Fruit fly (Drosophila melanogaster) whole organism, wandering third instar larva: ENCODE measurements around the gene Hecw.

Source experiments
- Abd-B ChIP-seq: fragments of >200 bp; optimal IDR thresholded peaks from 2 replicates; lab custom pipeline; 2017; ENCODE audit warnings: missing biosample characterization, missing genetic modification characterization
- CG32264 ChIP-seq: fragments of 200-800 bp; sonication (Bioruptor generic); optimal IDR thresholded peaks from 2 replicates; lab custom pipeline; 2016; ENCODE audit warnings: missing biosample characterization, missing genetic modification characterization
- CG9705 ChIP-seq: fragments of 200-800 bp; sonication (Bioruptor generic); optimal IDR thresholded peaks from 2 replicates; lab custom pipeline; 2018; ENCODE audit warnings: missing biosample characterization, mild to moderate bottlenecking, missing genetic modification characterization
- CrebA ChIP-seq: fragments of 200-800 bp; sonication (Bioruptor generic); optimal IDR thresholded peaks from 2 replicates; lab custom pipeline; 2016; ENCODE audit warnings: missing biosample characterization, mild to moderate bottlenecking, missing genetic modification characterization, borderline replicate concordance
- Dfd ChIP-seq: fragments of >200 bp; optimal IDR thresholded peaks from 2 replicates; lab custom pipeline; 2017; ENCODE audit warnings: missing biosample characterization, missing genetic modification characterization
- Dif ChIP-seq: fragments of 200-275, 200-300 bp; sonication (Bioruptor generic); optimal IDR thresholded peaks from 2 replicates; lab custom pipeline; 2018; ENCODE audit warnings: missing biosample characterization, missing genetic modification characterization; ENCODE audit not compliant: partially characterized antibody
- GATAd ChIP-seq: sonication (Bioruptor generic); optimal IDR thresholded peaks from 2 replicates; lab custom pipeline; 2016; ENCODE audit warnings: missing biosample characterization, missing genetic modification characterization
- HLH106 ChIP-seq: fragments of 200-800 bp; optimal IDR thresholded peaks from 3 replicates; lab custom pipeline; 2019; ENCODE audit warnings: missing biosample characterization, mild to moderate bottlenecking, missing genetic modification characterization, moderate library complexity
- Hnf4 ChIP-seq: fragments of 200-800 bp; sonication (Bioruptor generic); optimal IDR thresholded peaks from 2 replicates; lab custom pipeline; 2016; ENCODE audit warnings: missing biosample characterization, mild to moderate bottlenecking, missing genetic modification characterization
- Hr78 ChIP-seq: fragments of >200 bp; optimal IDR thresholded peaks from 2 replicates; lab custom pipeline; 2017; ENCODE audit warnings: missing biosample characterization, missing genetic modification characterization
- Hr83 ChIP-seq: fragments of 200-300 bp; sonication (Bioruptor generic); optimal IDR thresholded peaks from 2 replicates; lab custom pipeline; 2016; ENCODE audit warnings: missing biosample characterization, mild to moderate bottlenecking, missing genetic modification characterization, moderate library complexity; ENCODE audit not compliant: poor library complexity, severe bottlenecking
- Jra ChIP-seq: sonication (Bioruptor generic); optimal IDR thresholded peaks from 2 replicates; lab custom pipeline; 2016; ENCODE audit warnings: missing biosample characterization, missing genetic modification characterization
- Mio ChIP-seq: sonication (Bioruptor generic); optimal IDR thresholded peaks from 2 replicates; lab custom pipeline; 2016; ENCODE audit warnings: missing biosample characterization, missing genetic modification characterization
- Myc ChIP-seq: fragments of >200 bp; optimal IDR thresholded peaks from 2 replicates; lab custom pipeline; 2017
- N ChIP-seq: fragments of >200 bp; optimal IDR thresholded peaks from 2 replicates; lab custom pipeline; 2018; ENCODE audit warnings: missing biosample characterization, missing external identifiers, missing genetic modification characterization
- OdsH ChIP-seq: fragments of 200-800 bp; sonication (Bioruptor generic); optimal IDR thresholded peaks from 2 replicates; lab custom pipeline; 2016; ENCODE audit warnings: missing biosample characterization, mild to moderate bottlenecking, missing genetic modification characterization
- Rel ChIP-seq, 2 experiments: fragments of 200-800 bp; sonication (Bioruptor generic) in 1 of 2; optimal IDR thresholded peaks; 2 replicates in 1 of 2; 3 replicates in 1 of 2; lab custom pipeline; 2016 to 2019; ENCODE audit warnings: mild to moderate bottlenecking in 2 of 2, missing biosample characterization in 2 of 2, missing genetic modification characterization in 2 of 2, moderate library complexity in 1 of 2
- Sp1 ChIP-seq: fragments of 200-800 bp; sonication (Bioruptor generic); optimal IDR thresholded peaks from 3 replicates; lab custom pipeline; 2019; ENCODE audit warnings: missing biosample characterization, mild to moderate bottlenecking, missing genetic modification characterization, moderate library complexity
- Vsx2 ChIP-seq: fragments of 200-300, 225-300 bp; sonication (Bioruptor generic); optimal IDR thresholded peaks from 2 replicates; lab custom pipeline; 2018; ENCODE audit warnings: missing biosample characterization, missing genetic modification characterization; ENCODE audit not compliant: partially characterized antibody
- br ChIP-seq: fragments of 200-800 bp; sonication (Bioruptor generic); optimal IDR thresholded peaks from 2 replicates; lab custom pipeline; 2016; ENCODE audit warnings: missing biosample characterization, missing genetic modification characterization
- brk ChIP-seq: fragments of 200-800 bp; sonication (Bioruptor generic); optimal IDR thresholded peaks from 2 replicates; lab custom pipeline; 2016; ENCODE audit warnings: missing biosample characterization, mild to moderate bottlenecking, missing genetic modification characterization
- dl ChIP-seq, 2 experiments: fragments of 175-275, 200-275 bp in 1 of 2; fragments of 200-275 bp in 1 of 2; sonication (Bioruptor generic); optimal IDR thresholded peaks; lab custom pipeline; 2018; ENCODE audit warnings: mild to moderate bottlenecking in 2 of 2, missing biosample characterization in 2 of 2, missing genetic modification characterization in 2 of 2, moderate library complexity in 2 of 2; ENCODE audit not compliant: partially characterized antibody in 2 of 2, insufficient read depth in 1 of 2
- dmrt93B ChIP-seq: fragments of 200-800 bp; sonication (Bioruptor generic); optimal IDR thresholded peaks from 2 replicates; lab custom pipeline; 2018; ENCODE audit warnings: missing biosample characterization, mild to moderate bottlenecking, missing genetic modification characterization
- dsf ChIP-seq: sonication (Bioruptor generic); optimal IDR thresholded peaks from 2 replicates; lab custom pipeline; 2016; ENCODE audit warnings: missing biosample characterization, missing genetic modification characterization, borderline replicate concordance
- ey ChIP-seq: fragments of 200-800 bp; sonication (Bioruptor generic); optimal IDR thresholded peaks from 2 replicates; lab custom pipeline; 2016; ENCODE audit warnings: missing biosample characterization, missing genetic modification characterization
- foxo ChIP-seq, 2 experiments: fragments of 200-800 bp; sonication (Bioruptor generic); optimal IDR thresholded peaks; 2 replicates in 1 of 2; 3 replicates in 1 of 2; lab custom pipeline; 2016 to 2017; ENCODE audit warnings: missing biosample characterization in 2 of 2, missing genetic modification characterization in 2 of 2
- fru ChIP-seq: fragments of 200-800 bp; sonication (Bioruptor generic); optimal IDR thresholded peaks from 3 replicates; lab custom pipeline; 2016; ENCODE audit warnings: missing biosample characterization, mild to moderate bottlenecking, missing genetic modification characterization
- h ChIP-seq: fragments of 200-800 bp; sonication (Bioruptor generic); optimal IDR thresholded peaks from 3 replicates; lab custom pipeline; 2016; ENCODE audit warnings: missing biosample characterization, mild to moderate bottlenecking, missing genetic modification characterization
- jim ChIP-seq: fragments of 175-275, 200-325 bp; sonication (Bioruptor generic); optimal IDR thresholded peaks from 2 replicates; lab custom pipeline; 2016; ENCODE audit warnings: missing biosample characterization, mild to moderate bottlenecking, missing genetic modification characterization
- lola ChIP-seq: fragments of >200 bp; optimal IDR thresholded peaks from 2 replicates; lab custom pipeline; 2017; ENCODE audit warnings: missing biosample characterization, missing genetic modification characterization
- pan ChIP-seq: fragments of >200 bp; optimal IDR thresholded peaks from 2 replicates; lab custom pipeline; 2017
- psq ChIP-seq: fragments of 200-800 bp; sonication (Bioruptor generic); optimal IDR thresholded peaks from 3 replicates; lab custom pipeline; 2017; ENCODE audit warnings: missing biosample characterization, mild to moderate bottlenecking, missing genetic modification characterization, moderate library complexity
- rgr ChIP-seq: fragments of 200-800 bp; sonication (Bioruptor generic); optimal IDR thresholded peaks from 3 replicates; lab custom pipeline; 2016; ENCODE audit warnings: missing biosample characterization, mild to moderate bottlenecking, missing genetic modification characterization
- sage ChIP-seq: fragments of 200-800 bp; sonication (Bioruptor generic); optimal IDR thresholded peaks from 2 replicates; lab custom pipeline; 2016; ENCODE audit warnings: missing biosample characterization, mild to moderate bottlenecking, missing genetic modification characterization
- sv ChIP-seq: fragments of 200-800 bp; sonication (Bioruptor generic); optimal IDR thresholded peaks from 3 replicates; lab custom pipeline; 2016; ENCODE audit warnings: missing biosample characterization, missing genetic modification characterization
- tai ChIP-seq: sonication (Bioruptor generic); optimal IDR thresholded peaks from 2 replicates; lab custom pipeline; 2016; ENCODE audit warnings: missing biosample characterization, missing genetic modification characterization
- woc ChIP-seq: sonication (Bioruptor generic); optimal IDR thresholded peaks from 2 replicates; lab custom pipeline; 2016; ENCODE audit warnings: missing biosample characterization, mild to moderate bottlenecking, missing genetic modification characterization

The Hecw gene

DNA sequence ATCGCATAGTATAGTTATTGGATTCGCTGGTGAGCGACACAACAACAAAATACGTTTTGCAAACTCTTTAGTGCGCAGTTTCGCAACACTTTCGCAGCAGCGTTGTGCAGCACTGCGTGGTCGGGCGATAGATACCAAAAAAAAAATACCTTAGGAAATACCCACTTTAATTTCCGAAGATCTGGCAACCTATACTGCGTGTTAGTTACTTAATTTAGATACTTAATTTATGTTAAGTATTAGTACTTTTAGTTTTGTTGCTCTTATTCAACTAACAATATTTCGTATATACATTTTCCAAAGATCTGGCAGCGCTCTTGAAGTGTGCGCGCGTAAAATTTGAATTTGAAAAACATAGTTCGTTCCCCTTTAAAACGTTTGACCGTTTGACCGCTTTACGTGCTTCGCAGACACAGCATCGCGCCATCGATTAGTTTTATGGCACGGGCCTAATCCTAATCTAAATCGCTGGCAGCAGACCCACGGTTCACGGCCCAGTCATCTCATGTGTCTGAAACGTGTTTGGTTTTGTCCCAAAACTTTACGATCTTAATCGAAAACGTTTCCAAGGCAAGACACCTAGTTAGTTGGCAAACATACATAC lies 28.7 kb upstream of the Hecw start, which contains the start of gene LPCAT:
LPCAT (minus strand) TSS at position 70 of the 604 bp plus-strand sequence.
- TF ChIP-seq Hr78 (GFP tag; lab: Kevin White, UChicago) (no peak), Hr83 (GFP tag; lab: Kevin White, UChicago) (peak; percentile 92), lola (GFP tag; lab: Kevin White, UChicago) (no peak), Myc (lab: Kevin White, UChicago) (peak; percentile 31), CG32264 (peak; percentile 32), Sp1 (GFP tag; lab: Kevin White, UChicago) (peak; percentile 69), sage (peak; percentile 67), br (GFP tag; lab: Kevin White, UChicago) (peak; percentile 62), N (no peak), Dif (GFP tag; lab: Kevin White, UChicago) (peak; percentile 9), fru (GFP tag; lab: Kevin White, UChicago) (peak; percentile 83), Dfd (no peak), Abd-B (GFP tag; lab: Kevin White, UChicago) (no peak), Jra (GFP tag; lab: Kevin White, UChicago) (peak; percentile 71), psq (no peak), ey (GFP tag; lab: Kevin White, UChicago) (peak; percentile 78), dsf (peak; percentile 23), dl (GFP tag; optimal IDR thresholded peaks at IDR 0.05; lab: Kevin White, UChicago; ENCODE audit: insufficient read depth in 1 of 2, partially characterized antibody in 2 of 2) (no peak), HLH106 (tag; lab: Kevin White, UChicago) (peak; percentile 72), pan (lab: Kevin White, UChicago) (no peak), dmrt93B (GFP tag; lab: Kevin White, UChicago) (peak; percentile 48), rgr (GFP tag; lab: Kevin White, UChicago) (peak; percentile 60), CrebA (GFP tag; lab: Kevin White, UChicago) (peak; percentile 40), sv (GFP tag; lab: Kevin White, UChicago) (peak; percentile 83), OdsH (GFP tag; lab: Kevin White, UChicago) (peak; percentile 23), jim (GFP tag; lab: Kevin White, UChicago) (peak; percentile 34), Vsx2 (no peak), Rel (GFP tag; optimal IDR thresholded peaks at IDR 0.05; lab: Kevin White, UChicago) (no peak), Rel (tag; optimal IDR thresholded peaks at IDR 0.05; lab: Kevin White, UChicago) (no peak), h (peak; percentile 69), Hnf4 (GFP tag; lab: Kevin White, UChicago) (peak; percentile 80), tai (GFP tag; lab: Kevin White, UChicago) (peak; percentile 80), foxo (GFP tag; optimal IDR thresholded peaks at IDR 0.05; lab: Kevin White, UChicago) (peak in 1 of 2 experiments; percentile 88), Mio (GFP tag; lab: Kevin White, UChicago) (no peak), GATAd (GFP tag; lab: Kevin White, UChicago) (no peak), CG9705 (GFP tag; lab: Kevin White, UChicago) (peak; percentile 73), woc (GFP tag; lab: Kevin White, UChicago) (peak; percentile 27)

DNA sequence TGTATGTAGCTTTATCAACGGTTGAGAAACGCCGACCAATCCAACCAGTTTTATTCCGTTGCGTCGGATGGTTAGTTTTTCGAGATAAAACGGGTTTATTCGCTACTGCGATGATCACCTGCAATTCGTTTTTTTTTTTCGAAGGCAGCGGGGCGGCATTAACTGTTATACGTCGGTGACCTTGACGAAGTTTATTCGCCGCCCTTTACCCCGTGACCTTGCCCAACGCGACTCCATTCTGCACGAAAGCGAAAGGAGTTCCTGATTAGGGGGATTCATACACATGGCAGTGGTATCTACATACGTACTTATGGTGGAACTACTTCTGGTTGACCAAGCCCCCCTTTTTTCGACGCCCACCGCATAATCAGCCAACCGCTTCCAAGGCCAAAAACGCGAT lies 28.2 kb upstream of the Hecw start:
- TF ChIP-seq h (no peak), Dfd (no peak), Jra (GFP tag; lab: Kevin White, UChicago) (no peak), rgr (GFP tag; lab: Kevin White, UChicago) (no peak), brk (GFP tag; lab: Kevin White, UChicago) (no peak), woc (GFP tag; lab: Kevin White, UChicago) (no peak), jim (GFP tag; lab: Kevin White, UChicago) (no peak), foxo (GFP tag; optimal IDR thresholded peaks at IDR 0.05; lab: Kevin White, UChicago) (no peak)
- TF ChIP-seq, all 38 proteins: peak for 0
